Worm (Caenorhabditis elegans): ENCODE results near the gene ZK355.3.

ce11 chrII:2888957-2889630 is 38.3 kb downstream of the ZK355.3 start, which contains the start of gene pinn-1:
- TF ChIP-seq aly-1 (tag; optimal IDR thresholded peaks at IDR 0.05) (no peak), ama-1 (optimal IDR thresholded peaks at IDR 0.05) (no peak), ceh-36 (tag; optimal IDR thresholded peaks at IDR 0.05) (no peak), scrt-1 (GFP tag; IDR thresholded peaks at IDR 0.05) (no peak), hnd-1 (tag; optimal IDR thresholded peaks at IDR 0.05) (peak; percentile 19), tbx-37 (GFP tag; conservative IDR thresholded peaks at IDR 0.05) (peak; percentile 77), tra-4 (tag; optimal IDR thresholded peaks at IDR 0.05) (no peak)

Data from whole organism, early embryonic.